Worm (Caenorhabditis elegans): Measurements from ENCODE around the gene lgc-5.

ce11 chrIV:8297192-8297591 lies 45.3 kb upstream of the lgc-5 start, which contains the start of gene nprl-3:
- TF ChIP-seq dao-5 (tag; optimal IDR thresholded peaks at IDR 0.05) (no peak), him-1 (tag; optimal IDR thresholded peaks at IDR 0.05) (no peak)

All from whole organism, L4/young adult.